Fruit fly (Drosophila melanogaster) whole organism, wandering third instar larva: Measurements from ENCODE around the gene CG8813.

Source experiments
- Abd-B ChIP-seq: fragments of >200 bp; optimal IDR thresholded peaks from 2 replicates; lab custom pipeline; 2017; ENCODE audit warnings: missing biosample characterization, missing genetic modification characterization
- CG32264 ChIP-seq: fragments of 200-800 bp; sonication (Bioruptor generic); optimal IDR thresholded peaks from 2 replicates; lab custom pipeline; 2016; ENCODE audit warnings: missing biosample characterization, missing genetic modification characterization
- CG9705 ChIP-seq: fragments of 200-800 bp; sonication (Bioruptor generic); optimal IDR thresholded peaks from 2 replicates; lab custom pipeline; 2018; ENCODE audit warnings: missing biosample characterization, mild to moderate bottlenecking, missing genetic modification characterization
- CrebA ChIP-seq: fragments of 200-800 bp; sonication (Bioruptor generic); optimal IDR thresholded peaks from 2 replicates; lab custom pipeline; 2016; ENCODE audit warnings: missing biosample characterization, mild to moderate bottlenecking, missing genetic modification characterization, borderline replicate concordance
- Dfd ChIP-seq: fragments of >200 bp; optimal IDR thresholded peaks from 2 replicates; lab custom pipeline; 2017; ENCODE audit warnings: missing biosample characterization, missing genetic modification characterization
- Dif ChIP-seq: fragments of 200-275, 200-300 bp; sonication (Bioruptor generic); optimal IDR thresholded peaks from 2 replicates; lab custom pipeline; 2018; ENCODE audit warnings: missing biosample characterization, missing genetic modification characterization; ENCODE audit not compliant: partially characterized antibody
- GATAd ChIP-seq: sonication (Bioruptor generic); optimal IDR thresholded peaks from 2 replicates; lab custom pipeline; 2016; ENCODE audit warnings: missing biosample characterization, missing genetic modification characterization
- HLH106 ChIP-seq: fragments of 200-800 bp; optimal IDR thresholded peaks from 3 replicates; lab custom pipeline; 2019; ENCODE audit warnings: missing biosample characterization, mild to moderate bottlenecking, missing genetic modification characterization, moderate library complexity
- Hnf4 ChIP-seq: fragments of 200-800 bp; sonication (Bioruptor generic); optimal IDR thresholded peaks from 2 replicates; lab custom pipeline; 2016; ENCODE audit warnings: missing biosample characterization, mild to moderate bottlenecking, missing genetic modification characterization
- Hr78 ChIP-seq: fragments of >200 bp; optimal IDR thresholded peaks from 2 replicates; lab custom pipeline; 2017; ENCODE audit warnings: missing biosample characterization, missing genetic modification characterization
- Hr83 ChIP-seq: fragments of 200-300 bp; sonication (Bioruptor generic); optimal IDR thresholded peaks from 2 replicates; lab custom pipeline; 2016; ENCODE audit warnings: missing biosample characterization, mild to moderate bottlenecking, missing genetic modification characterization, moderate library complexity; ENCODE audit not compliant: poor library complexity, severe bottlenecking
- Jra ChIP-seq: sonication (Bioruptor generic); optimal IDR thresholded peaks from 2 replicates; lab custom pipeline; 2016; ENCODE audit warnings: missing biosample characterization, missing genetic modification characterization
- Mio ChIP-seq: sonication (Bioruptor generic); optimal IDR thresholded peaks from 2 replicates; lab custom pipeline; 2016; ENCODE audit warnings: missing biosample characterization, missing genetic modification characterization
- Myc ChIP-seq: fragments of >200 bp; optimal IDR thresholded peaks from 2 replicates; lab custom pipeline; 2017
- N ChIP-seq: fragments of >200 bp; optimal IDR thresholded peaks from 2 replicates; lab custom pipeline; 2018; ENCODE audit warnings: missing biosample characterization, missing external identifiers, missing genetic modification characterization
- OdsH ChIP-seq: fragments of 200-800 bp; sonication (Bioruptor generic); optimal IDR thresholded peaks from 2 replicates; lab custom pipeline; 2016; ENCODE audit warnings: missing biosample characterization, mild to moderate bottlenecking, missing genetic modification characterization
- Rel ChIP-seq, 2 experiments: fragments of 200-800 bp; sonication (Bioruptor generic) in 1 of 2; optimal IDR thresholded peaks; 2 replicates in 1 of 2; 3 replicates in 1 of 2; lab custom pipeline; 2016 to 2019; ENCODE audit warnings: mild to moderate bottlenecking in 2 of 2, missing biosample characterization in 2 of 2, missing genetic modification characterization in 2 of 2, moderate library complexity in 1 of 2
- Sp1 ChIP-seq: fragments of 200-800 bp; sonication (Bioruptor generic); optimal IDR thresholded peaks from 3 replicates; lab custom pipeline; 2019; ENCODE audit warnings: missing biosample characterization, mild to moderate bottlenecking, missing genetic modification characterization, moderate library complexity
- Vsx2 ChIP-seq: fragments of 200-300, 225-300 bp; sonication (Bioruptor generic); optimal IDR thresholded peaks from 2 replicates; lab custom pipeline; 2018; ENCODE audit warnings: missing biosample characterization, missing genetic modification characterization; ENCODE audit not compliant: partially characterized antibody
- br ChIP-seq: fragments of 200-800 bp; sonication (Bioruptor generic); optimal IDR thresholded peaks from 2 replicates; lab custom pipeline; 2016; ENCODE audit warnings: missing biosample characterization, missing genetic modification characterization
- brk ChIP-seq: fragments of 200-800 bp; sonication (Bioruptor generic); optimal IDR thresholded peaks from 2 replicates; lab custom pipeline; 2016; ENCODE audit warnings: missing biosample characterization, mild to moderate bottlenecking, missing genetic modification characterization
- dl ChIP-seq, 2 experiments: fragments of 175-275, 200-275 bp in 1 of 2; fragments of 200-275 bp in 1 of 2; sonication (Bioruptor generic); optimal IDR thresholded peaks; lab custom pipeline; 2018; ENCODE audit warnings: mild to moderate bottlenecking in 2 of 2, missing biosample characterization in 2 of 2, missing genetic modification characterization in 2 of 2, moderate library complexity in 2 of 2; ENCODE audit not compliant: partially characterized antibody in 2 of 2, insufficient read depth in 1 of 2
- dmrt93B ChIP-seq: fragments of 200-800 bp; sonication (Bioruptor generic); optimal IDR thresholded peaks from 2 replicates; lab custom pipeline; 2018; ENCODE audit warnings: missing biosample characterization, mild to moderate bottlenecking, missing genetic modification characterization
- dsf ChIP-seq: sonication (Bioruptor generic); optimal IDR thresholded peaks from 2 replicates; lab custom pipeline; 2016; ENCODE audit warnings: missing biosample characterization, missing genetic modification characterization, borderline replicate concordance
- ey ChIP-seq: fragments of 200-800 bp; sonication (Bioruptor generic); optimal IDR thresholded peaks from 2 replicates; lab custom pipeline; 2016; ENCODE audit warnings: missing biosample characterization, missing genetic modification characterization
- foxo ChIP-seq, 2 experiments: fragments of 200-800 bp; sonication (Bioruptor generic); optimal IDR thresholded peaks; 2 replicates in 1 of 2; 3 replicates in 1 of 2; lab custom pipeline; 2016 to 2017; ENCODE audit warnings: missing biosample characterization in 2 of 2, missing genetic modification characterization in 2 of 2
- fru ChIP-seq: fragments of 200-800 bp; sonication (Bioruptor generic); optimal IDR thresholded peaks from 3 replicates; lab custom pipeline; 2016; ENCODE audit warnings: missing biosample characterization, mild to moderate bottlenecking, missing genetic modification characterization
- h ChIP-seq: fragments of 200-800 bp; sonication (Bioruptor generic); optimal IDR thresholded peaks from 3 replicates; lab custom pipeline; 2016; ENCODE audit warnings: missing biosample characterization, mild to moderate bottlenecking, missing genetic modification characterization
- jim ChIP-seq: fragments of 175-275, 200-325 bp; sonication (Bioruptor generic); optimal IDR thresholded peaks from 2 replicates; lab custom pipeline; 2016; ENCODE audit warnings: missing biosample characterization, mild to moderate bottlenecking, missing genetic modification characterization
- lola ChIP-seq: fragments of >200 bp; optimal IDR thresholded peaks from 2 replicates; lab custom pipeline; 2017; ENCODE audit warnings: missing biosample characterization, missing genetic modification characterization
- pan ChIP-seq: fragments of >200 bp; optimal IDR thresholded peaks from 2 replicates; lab custom pipeline; 2017
- psq ChIP-seq: fragments of 200-800 bp; sonication (Bioruptor generic); optimal IDR thresholded peaks from 3 replicates; lab custom pipeline; 2017; ENCODE audit warnings: missing biosample characterization, mild to moderate bottlenecking, missing genetic modification characterization, moderate library complexity
- rgr ChIP-seq: fragments of 200-800 bp; sonication (Bioruptor generic); optimal IDR thresholded peaks from 3 replicates; lab custom pipeline; 2016; ENCODE audit warnings: missing biosample characterization, mild to moderate bottlenecking, missing genetic modification characterization
- sage ChIP-seq: fragments of 200-800 bp; sonication (Bioruptor generic); optimal IDR thresholded peaks from 2 replicates; lab custom pipeline; 2016; ENCODE audit warnings: missing biosample characterization, mild to moderate bottlenecking, missing genetic modification characterization
- sv ChIP-seq: fragments of 200-800 bp; sonication (Bioruptor generic); optimal IDR thresholded peaks from 3 replicates; lab custom pipeline; 2016; ENCODE audit warnings: missing biosample characterization, missing genetic modification characterization
- tai ChIP-seq: sonication (Bioruptor generic); optimal IDR thresholded peaks from 2 replicates; lab custom pipeline; 2016; ENCODE audit warnings: missing biosample characterization, missing genetic modification characterization
- usp ChIP-seq: fragments of >200 bp; optimal IDR thresholded peaks from 2 replicates; lab custom pipeline; 2017; ENCODE audit warnings: missing biosample characterization, missing genetic modification characterization
- woc ChIP-seq: sonication (Bioruptor generic); optimal IDR thresholded peaks from 2 replicates; lab custom pipeline; 2016; ENCODE audit warnings: missing biosample characterization, mild to moderate bottlenecking, missing genetic modification characterization

CG8813 gene

dm6 chr2L:2878188-2878587 lies 8.7 kb downstream of the CG8813 start, which contains the start of the genes Prx6a and Sbat (continued):
- TF ChIP-seq Vsx2 (GFP tag; lab: Kevin White, UChicago) (no peak), Dif (GFP tag; lab: Kevin White, UChicago) (no peak), pan (lab: Kevin White, UChicago) (no peak), Abd-B (GFP tag; lab: Kevin White, UChicago) (no peak), Rel (GFP tag; optimal IDR thresholded peaks at IDR 0.05; lab: Kevin White, UChicago) (no peak), Rel (tag; optimal IDR thresholded peaks at IDR 0.05; lab: Kevin White, UChicago) (peak; percentile 63), Sp1 (GFP tag; lab: Kevin White, UChicago) (peak; percentile 76), Dfd (no peak), HLH106 (tag; lab: Kevin White, UChicago) (peak; percentile 90), ey (peak; percentile 74)

dm6 chr2L:2878859-2879258 lies 9.4 kb downstream of the CG8813 start, which contains the start of gene RabGGTb:
TSS of gene RabGGTb (plus strand) at chr2L:2879112.
- TF ChIP-seq h (peak; percentile 46), ey (peak; percentile 71), HLH106 (tag; lab: Kevin White, UChicago) (peak; percentile 58), fru (GFP tag; lab: Kevin White, UChicago) (peak; percentile 53), Hr78 (no peak), rgr (GFP tag; lab: Kevin White, UChicago) (peak; percentile 53), Rel (GFP tag; optimal IDR thresholded peaks at IDR 0.05; lab: Kevin White, UChicago) (no peak), Rel (tag; optimal IDR thresholded peaks at IDR 0.05; lab: Kevin White, UChicago) (peak; percentile 32), sv (GFP tag; lab: Kevin White, UChicago) (peak; percentile 64), foxo (GFP tag; optimal IDR thresholded peaks at IDR 0.05; lab: Kevin White, UChicago) (peak in 1 of 2 experiments; percentile 81), tai (no peak), OdsH (GFP tag; lab: Kevin White, UChicago) (peak; percentile 43), CG9705 (GFP tag; lab: Kevin White, UChicago) (peak; percentile 6), woc (GFP tag; lab: Kevin White, UChicago) (peak; percentile 20), Hnf4 (GFP tag; lab: Kevin White, UChicago) (peak; percentile 20), brk (GFP tag; lab: Kevin White, UChicago) (no peak), Mio (GFP tag; lab: Kevin White, UChicago) (no peak), Myc (lab: Kevin White, UChicago) (peak; percentile 66), Abd-B (GFP tag; lab: Kevin White, UChicago) (no peak), br (GFP tag; lab: Kevin White, UChicago) (peak; percentile 51), Sp1 (GFP tag; lab: Kevin White, UChicago) (peak; percentile 62)

dm6 chr2L:2882968-2883702 lies 13.7 kb downstream of the CG8813 start:
- TF ChIP-seq woc (GFP tag; lab: Kevin White, UChicago) (no peak), CG32264 (GFP tag; lab: Kevin White, UChicago) (no peak), Dif (GFP tag; lab: Kevin White, UChicago) (no peak), Abd-B (GFP tag; lab: Kevin White, UChicago) (no peak), Hnf4 (GFP tag; lab: Kevin White, UChicago) (peak; percentile 52), usp (GFP tag; lab: Kevin White, UChicago) (no peak), Hr83 (GFP tag; lab: Kevin White, UChicago) (peak; percentile 87), tai (no peak), Myc (lab: Kevin White, UChicago) (no peak), jim (GFP tag; lab: Kevin White, UChicago) (peak; percentile 66), HLH106 (tag; lab: Kevin White, UChicago) (peak; percentile 37), br (GFP tag; lab: Kevin White, UChicago) (peak; percentile 83), ey (peak; percentile 54), h (peak; percentile 80), Dfd (no peak), OdsH (GFP tag; lab: Kevin White, UChicago) (peak; percentile 65), dmrt93B (GFP tag; lab: Kevin White, UChicago) (no peak), Mio (GFP tag; lab: Kevin White, UChicago) (no peak), lola (GFP tag; lab: Kevin White, UChicago) (no peak), fru (GFP tag; lab: Kevin White, UChicago) (peak; percentile 70), foxo (GFP tag; optimal IDR thresholded peaks at IDR 0.05; lab: Kevin White, UChicago) (peak in 1 of 2 experiments; percentile 79), CrebA (GFP tag; lab: Kevin White, UChicago) (no peak), Rel (GFP tag; optimal IDR thresholded peaks at IDR 0.05; lab: Kevin White, UChicago) (no peak), Rel (tag; optimal IDR thresholded peaks at IDR 0.05; lab: Kevin White, UChicago) (no peak), Hr78 (no peak), pan (lab: Kevin White, UChicago) (no peak), brk (GFP tag; lab: Kevin White, UChicago) (no peak), Sp1 (GFP tag; lab: Kevin White, UChicago) (peak; percentile 57), Jra (GFP tag; lab: Kevin White, UChicago) (peak; percentile 44), GATAd (GFP tag; lab: Kevin White, UChicago) (no peak), sage (GFP tag; lab: Kevin White, UChicago) (no peak), dsf (GFP tag; lab: Kevin White, UChicago) (no peak), psq (GFP tag; lab: Kevin White, UChicago) (peak; percentile 47), CG9705 (GFP tag; lab: Kevin White, UChicago) (no peak), N (GFP tag; lab: Kevin White, UChicago) (no peak), dl (GFP tag; optimal IDR thresholded peaks at IDR 0.05; lab: Kevin White, UChicago; ENCODE audit: insufficient read depth in 1 of 2, partially characterized antibody in 2 of 2) (no peak), rgr (GFP tag; lab: Kevin White, UChicago) (peak; percentile 64), Vsx2 (GFP tag; lab: Kevin White, UChicago) (no peak), sv (GFP tag; lab: Kevin White, UChicago) (no peak)
